Worm (Caenorhabditis elegans) whole organism, midembryonic: ENCODE data around the gene Y45F10D.7.

Experiments used
- T22C8.4 ChIP-seq: fragments of 200-800 bp; sonication (Bioruptor generic); IDR thresholded peaks from 2 replicates; pipeline ENCODE4 v1.3.6; 2022; ENCODE audit warnings: missing genetic modification characterization, missing compliant biosample characterization
- flt-1 ChIP-seq: fragments of 200-800 bp; sonication (Bioruptor generic); IDR thresholded peaks from 2 replicates; pipeline ENCODE4 v1.3.6; 2022; ENCODE audit warnings: missing genetic modification characterization, missing compliant biosample characterization
- klf-2 ChIP-seq: fragments of 200-800 bp; sonication (Bioruptor generic); conservative IDR thresholded peaks from 2 replicates; pipeline ENCODE4 v1.3.6; 2022; ENCODE audit warnings: missing genetic modification reagents, missing genetic modification characterization, missing compliant biosample characterization
- tab-1 ChIP-seq: fragments of 200-800 bp; sonication (Bioruptor generic); IDR thresholded peaks from 2 replicates; pipeline ENCODE4 v1.3.6; 2022; ENCODE audit warnings: missing genetic modification characterization, missing compliant biosample characterization
- ztf-29 ChIP-seq: fragments of 200-800 bp; sonication (Bioruptor generic); IDR thresholded peaks from 2 replicates; pipeline ENCODE4 v1.3.6; 2022; ENCODE audit warnings: missing genetic modification reagents, missing genetic modification characterization, missing compliant biosample characterization

DNA sequence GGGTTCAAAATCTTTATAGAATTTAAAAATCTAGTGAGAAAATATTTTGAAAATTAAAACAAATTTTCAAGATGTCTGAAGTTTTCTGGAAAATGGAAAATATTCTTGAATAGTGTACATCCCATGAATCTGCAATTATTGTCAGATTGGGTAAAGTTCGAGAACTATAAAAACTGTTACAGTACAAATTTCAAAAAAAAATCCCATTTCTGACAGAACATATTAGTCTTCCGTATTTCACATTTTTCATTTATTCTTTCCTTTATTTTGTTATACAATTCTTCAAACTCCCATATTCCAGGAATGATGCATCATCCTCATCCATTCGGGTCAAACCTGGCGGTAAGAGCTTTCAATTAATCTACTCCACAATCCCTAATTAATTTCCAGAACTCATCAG is 38.7 kb upstream of the Y45F10D.7 start, which contains the start of gene sorb-1:
- no peak for TF ChIP-seq ztf-29 (GFP tag; lab: Robert Waterston, UW)
- no peak for TF ChIP-seq flt-1 (GFP tag; lab: Robert Waterston, UW)
- no peak for TF ChIP-seq T22C8.4 (GFP tag; lab: Robert Waterston, UW)
- no peak for TF ChIP-seq tab-1 (GFP tag; lab: Robert Waterston, UW)
- no peak for TF ChIP-seq klf-2 (GFP tag; lab: Robert Waterston, UW)
